Worm (Caenorhabditis elegans): ENCODE measurements around the gene Y81B9A.1.

The Y81B9A.1 gene

DNA sequence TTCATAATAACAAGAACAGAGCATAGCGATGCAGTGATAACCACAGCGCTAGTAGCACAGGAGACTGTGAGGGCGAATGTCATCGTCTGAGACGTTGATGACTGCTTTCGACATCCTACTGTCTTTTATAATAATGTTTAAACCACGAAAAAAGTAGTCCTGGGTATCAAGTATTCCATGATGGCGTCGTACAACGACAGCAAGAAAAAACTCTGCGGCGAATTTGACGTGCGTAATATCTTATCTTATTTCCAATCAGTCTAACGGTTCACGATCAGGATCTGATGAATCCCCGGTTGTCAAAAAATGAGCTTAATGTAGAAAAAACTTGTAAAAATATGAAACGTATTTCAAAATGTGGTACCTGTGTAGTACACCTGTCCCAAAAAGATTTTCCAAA, 42.3 kb downstream of the Y81B9A.1 start, which contains the start of gene col-175 (continued):
- no peak for TF ChIP-seq ZK185.1 (tag; optimal IDR thresholded peaks at IDR 0.05; ENCODE audit: poor library complexity, severe bottlenecking)
- no peak for TF ChIP-seq mel-28 (tag; optimal IDR thresholded peaks at IDR 0.05; ENCODE audit: borderline replicate concordance)
- TF ChIP-seq dpl-1 (GFP tag; optimal IDR thresholded peaks at IDR 0.05) = no peak
- TF ChIP-seq F52B5.7 (tag; optimal IDR thresholded peaks at IDR 0.05) = no peak
- no peak for TF ChIP-seq chd-7 (tag; optimal IDR thresholded peaks at IDR 0.05)

DNA sequence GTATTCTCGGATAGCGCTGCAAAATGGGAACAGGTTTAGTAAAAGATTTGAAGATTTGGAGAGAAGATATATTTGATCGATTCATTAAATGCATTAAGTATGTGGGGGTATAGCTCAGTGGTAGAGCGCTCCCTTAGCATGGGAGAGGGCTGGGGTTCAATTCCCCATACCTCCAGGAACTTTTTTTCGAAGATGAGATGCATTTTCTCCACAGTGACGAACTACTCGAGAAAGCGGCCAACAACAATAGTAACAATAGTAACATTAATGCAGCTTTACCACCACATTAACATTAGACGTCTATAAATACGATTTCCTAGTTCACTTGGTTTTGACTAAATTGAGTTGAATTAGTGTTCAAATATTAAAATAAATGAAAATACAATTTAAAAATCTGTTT, 45.5 kb downstream of the Y81B9A.1 start:
- TF ChIP-seq hrde-1 (tag; optimal IDR thresholded peaks at IDR 0.05; ENCODE audit: borderline replicate concordance) = peak; percentile 59
- peak; percentile 67 for TF ChIP-seq D2030.7 (GFP tag; IDR thresholded peaks at IDR 0.05)
- peak; percentile 35 for TF ChIP-seq snpc-1.3 (tag; optimal IDR thresholded peaks at IDR 0.05; ENCODE audit: insufficient read depth)
- peak; percentile 82 for TF ChIP-seq mes-4 (tag; optimal IDR thresholded peaks at IDR 0.05)
- TF ChIP-seq lag-1 (GFP tag; IDR thresholded peaks at IDR 0.05) = no peak
- no peak for TF ChIP-seq Y53G8AR.9 (GFP tag; conservative IDR thresholded peaks at IDR 0.05)
- no peak for TF ChIP-seq F10E7.11 (tag; optimal IDR thresholded peaks at IDR 0.05)
- peak; percentile 48 to 92 for TF ChIP-seq rec-8 (tag; optimal IDR thresholded peaks at IDR 0.05)
- no peak for TF ChIP-seq F57A8.1 (GFP tag; optimal IDR thresholded peaks at IDR 0.05)
- no peak for TF ChIP-seq F23B12.7 (tag; optimal IDR thresholded peaks at IDR 0.05; ENCODE audit: insufficient read depth)
- no peak for TF ChIP-seq ztf-3 (GFP tag; optimal IDR thresholded peaks at IDR 0.05)
- 0 out of 2 replicates have a peak, but pooled peaks have one; percentile 44 for TF ChIP-seq ceh-40 (GFP tag; IDR thresholded peaks at IDR 0.05)
- peak; percentile 67 for TF ChIP-seq ZK185.1 (tag; optimal IDR thresholded peaks at IDR 0.05; ENCODE audit: poor library complexity, severe bottlenecking)
- TF ChIP-seq mxl-1 (tag; optimal IDR thresholded peaks at IDR 0.05) = peak; percentile 65
- TF ChIP-seq unc-62 (GFP tag; optimal IDR thresholded peaks at IDR 0.05) = no peak
- no peak for TF ChIP-seq dpff-1 (tag; optimal IDR thresholded peaks at IDR 0.05)
- no peak for TF ChIP-seq K12H6.12 (tag; optimal IDR thresholded peaks at IDR 0.05)
- peak; percentile 53 for TF ChIP-seq T07F8.4 (tag; optimal IDR thresholded peaks at IDR 0.05)
- TF ChIP-seq bed-1 (GFP tag; IDR thresholded peaks at IDR 0.05) = no peak
- TF ChIP-seq lin-35 (GFP tag; optimal IDR thresholded peaks at IDR 0.05) = no peak
- no peak for TF ChIP-seq mel-28 (tag; optimal IDR thresholded peaks at IDR 0.05; ENCODE audit: borderline replicate concordance)
- no peak for TF ChIP-seq tlf-1 (GFP tag; optimal IDR thresholded peaks at IDR 0.05)
- no peak for TF ChIP-seq cebp-1 (GFP tag; IDR thresholded peaks at IDR 0.05)
- no peak for TF ChIP-seq cebp-1 (tag; optimal IDR thresholded peaks at IDR 0.05)
- no peak for TF ChIP-seq B0019.2 (GFP tag; conservative IDR thresholded peaks at IDR 0.05)
- no peak for TF ChIP-seq Y95B8A.8 (GFP tag; IDR thresholded peaks at IDR 0.05)
- TF ChIP-seq mcd-1 (GFP tag; IDR thresholded peaks at IDR 0.05) = peak; percentile 50; the same call in 1 of the 2 replicates
- peak in 1 of 2 experiments; percentile 6 for TF ChIP-seq let-607 (tag; optimal IDR thresholded peaks at IDR 0.05)
- TF ChIP-seq dox-1 (GFP tag; IDR thresholded peaks at IDR 0.05) = peak; percentile 63; the same call in 1 of the 2 replicates
- TF ChIP-seq F22D6.2 (tag; optimal IDR thresholded peaks at IDR 0.05) = no peak
- no peak for TF ChIP-seq F37B4.10 (GFP tag; IDR thresholded peaks at IDR 0.05)
- TF ChIP-seq nhr-80 (tag; optimal IDR thresholded peaks at IDR 0.05) = no peak
- TF ChIP-seq ztf-22 (GFP tag; optimal IDR thresholded peaks at IDR 0.05) = no peak
- TF ChIP-seq attf-6 (GFP tag; IDR thresholded peaks at IDR 0.05) = peak; percentile 61; the same call in 1 of the 2 replicates
- no peak for TF ChIP-seq ceh-100 (GFP tag; IDR thresholded peaks at IDR 0.05)
- no peak for TF ChIP-seq Y53F4B.3 (GFP tag; IDR thresholded peaks at IDR 0.05)
- no peak for TF ChIP-seq lin-40 (tag; optimal IDR thresholded peaks at IDR 0.05)
- peak; percentile 70; the same call in 1 of the 2 replicates for TF ChIP-seq egl-44 (GFP tag; IDR thresholded peaks at IDR 0.05)
- TF ChIP-seq somi-1 (GFP tag; optimal IDR thresholded peaks at IDR 0.05) = no peak
- TF ChIP-seq ztf-18 (tag; optimal IDR thresholded peaks at IDR 0.05) = peak; percentile 71
- TF ChIP-seq ceh-27 (GFP tag; optimal IDR thresholded peaks at IDR 0.05) = peak; percentile 21
- no peak for TF ChIP-seq nfyb-1 (GFP tag; IDR thresholded peaks at IDR 0.05)
- peak; percentile 39 for TF ChIP-seq chd-7 (tag; optimal IDR thresholded peaks at IDR 0.05)
